Worm (Caenorhabditis elegans) whole organism, L3 larva: Measurements from ENCODE around the gene fbxa-96.

ENCODE experiments used
- R02D3.7 ChIP-seq: fragments of 150-350 bp; optimal IDR thresholded peaks from 2 replicates; lab custom pipeline; 2014; ENCODE audit warnings: missing biosample characterization, missing genetic modification characterization
- ZK546.5 ChIP-seq: sonication (generic microtip); optimal IDR thresholded peaks from 2 replicates; lab custom pipeline; 2017; ENCODE audit warnings: missing biosample characterization, missing genetic modification characterization
- aly-2 ChIP-seq: fragments of 150-350 bp; optimal IDR thresholded peaks from 2 replicates; lab custom pipeline; 2014; ENCODE audit warnings: missing biosample characterization, missing genetic modification characterization
- ama-1 ChIP-seq: fragments of 150-350 bp; optimal IDR thresholded peaks from 2 replicates; lab custom pipeline; 2018
- ceh-16 ChIP-seq: sonication (generic microtip); optimal IDR thresholded peaks from 2 replicates; lab custom pipeline; 2017; ENCODE audit warnings: missing biosample characterization, missing genetic modification characterization
- ceh-28 ChIP-seq: fragments of 150-350 bp; optimal IDR thresholded peaks from 2 replicates; lab custom pipeline; 2014; ENCODE audit warnings: missing biosample characterization, missing genetic modification reagents, missing genetic modification characterization
- ceh-82 ChIP-seq: fragments of 150-350 bp; optimal IDR thresholded peaks from 2 replicates; lab custom pipeline; 2014; ENCODE audit warnings: missing biosample characterization, missing genetic modification characterization
- ceh-9 ChIP-seq: sonication (generic microtip); optimal IDR thresholded peaks from 2 replicates; lab custom pipeline; 2018; ENCODE audit warnings: missing biosample characterization, missing genetic modification characterization
- egl-27 ChIP-seq: sonication (generic microtip); optimal IDR thresholded peaks from 4 replicates; lab custom pipeline; 2017; ENCODE audit warnings: missing biosample characterization, missing genetic modification reagents, missing genetic modification characterization
- elt-1 ChIP-seq: fragments of 150-350 bp; optimal IDR thresholded peaks from 2 replicates; lab custom pipeline; 2014; ENCODE audit warnings: missing biosample characterization, missing genetic modification characterization
- elt-2 ChIP-seq: sonication (generic microtip); optimal IDR thresholded peaks from 2 replicates; lab custom pipeline; 2016; ENCODE audit warnings: missing genetic modification reagents, mild to moderate bottlenecking, missing genetic modification characterization, missing compliant biosample characterization
- elt-3 ChIP-seq, 3 experiments: fragments of 150-350 bp in 1 of 3; sonication (generic microtip) in 2 of 3; optimal IDR thresholded peaks; 2 replicates in 2 of 3; 4 replicates in 1 of 3; lab custom pipeline; 2014 to 2017; ENCODE audit warnings: missing biosample characterization in 3 of 3, missing genetic modification characterization in 3 of 3
- eor-1 ChIP-seq, 2 experiments: fragments of 150-350 bp; optimal IDR thresholded peaks; 2 replicates each; lab custom pipeline; 2014 to 2018; ENCODE audit warnings: missing biosample characterization in 2 of 2, missing genetic modification characterization in 2 of 2
- fkh-10 ChIP-seq: sonication (generic microtip); optimal IDR thresholded peaks from 2 replicates; lab custom pipeline; 2017; ENCODE audit warnings: missing biosample characterization, missing genetic modification reagents, missing genetic modification characterization
- fos-1 ChIP-seq: fragments of 150-350 bp; optimal IDR thresholded peaks from 2 replicates; lab custom pipeline; 2014; ENCODE audit warnings: missing biosample characterization, missing genetic modification characterization
- hmg-11 ChIP-seq: sonication (generic microtip); optimal IDR thresholded peaks from 2 replicates; lab custom pipeline; 2016; ENCODE audit warnings: missing genetic modification characterization, missing compliant biosample characterization
- lin-15B ChIP-seq: fragments of 150-350 bp; optimal IDR thresholded peaks from 2 replicates; lab custom pipeline; 2014; ENCODE audit warnings: missing biosample characterization, missing genetic modification characterization
- lin-39 ChIP-seq: fragments of 150-350 bp; optimal IDR thresholded peaks from 2 replicates; lab custom pipeline; 2018; ENCODE audit warnings: missing biosample characterization, missing genetic modification reagents, missing genetic modification characterization
- lsy-12 ChIP-seq: sonication (generic microtip); optimal IDR thresholded peaks from 2 replicates; lab custom pipeline; 2016; ENCODE audit warnings: mild to moderate bottlenecking, missing genetic modification characterization, missing compliant biosample characterization
- nfya-1 ChIP-seq: sonication (generic microtip); optimal IDR thresholded peaks from 2 replicates; lab custom pipeline; 2017; ENCODE audit warnings: missing genetic modification characterization, mild to moderate bottlenecking, missing compliant biosample characterization, antibody characterized with exemption, moderate library complexity; ENCODE audit not compliant: insufficient read depth
- nhr-11 ChIP-seq: fragments of 150-350 bp; optimal IDR thresholded peaks from 2 replicates; lab custom pipeline; 2014; ENCODE audit warnings: missing biosample characterization, missing genetic modification characterization
- nhr-12 ChIP-seq: fragments of 150-350 bp; optimal IDR thresholded peaks from 2 replicates; lab custom pipeline; 2014; ENCODE audit warnings: missing biosample characterization, missing genetic modification characterization
- nhr-23 ChIP-seq: fragments of 150-350 bp; optimal IDR thresholded peaks from 2 replicates; lab custom pipeline; 2014; ENCODE audit warnings: missing biosample characterization, missing genetic modification reagents, missing genetic modification characterization
- nhr-237 ChIP-seq: fragments of 150-350 bp; optimal IDR thresholded peaks from 2 replicates; lab custom pipeline; 2014; ENCODE audit warnings: missing biosample characterization, missing genetic modification characterization
- nhr-28 ChIP-seq: fragments of 150-350 bp; optimal IDR thresholded peaks from 2 replicates; lab custom pipeline; 2014; ENCODE audit warnings: missing biosample characterization, missing genetic modification characterization
- nhr-43 ChIP-seq: sonication (generic microtip); optimal IDR thresholded peaks from 2 replicates; lab custom pipeline; 2016; ENCODE audit warnings: mild to moderate bottlenecking, missing genetic modification characterization, missing compliant biosample characterization; ENCODE audit not compliant: poor library complexity, severe bottlenecking
- nhr-76 ChIP-seq: fragments of 150-350 bp; sonication (generic microtip); optimal IDR thresholded peaks from 5 replicates; lab custom pipeline; 2014; ENCODE audit warnings: missing biosample characterization, missing genetic modification characterization
- nhr-77 ChIP-seq: fragments of 150-350 bp; optimal IDR thresholded peaks from 2 replicates; lab custom pipeline; 2014; ENCODE audit warnings: missing biosample characterization, missing genetic modification characterization
- pha-4 ChIP-seq: fragments of 150-350 bp; optimal IDR thresholded peaks from 2 replicates; lab custom pipeline; 2014; ENCODE audit warnings: missing biosample characterization, missing genetic modification reagents, missing genetic modification characterization
- sea-2 ChIP-seq: fragments of 150-350 bp; sonication (generic microtip); optimal IDR thresholded peaks from 4 replicates; lab custom pipeline; 2014; ENCODE audit warnings: missing biosample characterization, missing genetic modification reagents, missing genetic modification characterization
- skn-1 ChIP-seq: fragments of 150-350 bp; optimal IDR thresholded peaks from 2 replicates; lab custom pipeline; 2014; ENCODE audit warnings: missing biosample characterization, missing genetic modification characterization
- tbx-2 ChIP-seq: sonication (generic microtip); optimal IDR thresholded peaks from 2 replicates; lab custom pipeline; 2016; ENCODE audit warnings: mild to moderate bottlenecking, missing genetic modification characterization, missing compliant biosample characterization
- zag-1 ChIP-seq: fragments of 150-350 bp; optimal IDR thresholded peaks from 2 replicates; lab custom pipeline; 2014; ENCODE audit warnings: missing biosample characterization, missing genetic modification characterization
- ztf-4 ChIP-seq: fragments of 150-350 bp; optimal IDR thresholded peaks from 2 replicates; lab custom pipeline; 2014; ENCODE audit warnings: missing biosample characterization, missing genetic modification characterization

Gene fbxa-96

ce11 chrX:15053223-15053933, 6.8 kb downstream of the fbxa-96 start, which contains the start of gene H03G16.1:
H03G16.1 (plus strand) TSS chrX:15053883.
- TF ChIP-seq ceh-82 (tag; lab: Kevin White, UChicago) (no peak), nfya-1 (tag; lab: Kevin White, UChicago) (no peak), fkh-10 (GFP tag; lab: Kevin White, UChicago) (no peak), ceh-9 (tag; lab: Kevin White, UChicago) (no peak), lsy-12 (no peak), pha-4 (tag; lab: Kevin White, UChicago) (no peak), nhr-12 (no peak), nhr-23 (tag; lab: Kevin White, UChicago) (no peak), zag-1 (tag; lab: Kevin White, UChicago) (no peak)

ce11 chrX:15052385-15052784, 7.8 kb downstream of the fbxa-96 start, which contains the start of gene H03G16.6:
H03G16.6 (plus strand) TSS chrX:15052685.
- TF ChIP-seq nhr-28 (tag; lab: Kevin White, UChicago) = no peak
- no peak for TF ChIP-seq lin-15B (tag; lab: Kevin White, UChicago)
- TF ChIP-seq ceh-28 (tag; lab: Kevin White, UChicago) = no peak
- TF ChIP-seq eor-1 (tag; optimal IDR thresholded peaks at IDR 0.05; lab: Kevin White, UChicago) = no peak
- TF ChIP-seq fos-1 (tag; lab: Kevin White, UChicago) = no peak
- TF ChIP-seq ztf-4 (tag; lab: Kevin White, UChicago) = no peak
- no peak for TF ChIP-seq ZK546.5 (tag; lab: Kevin White, UChicago)
- no peak for TF ChIP-seq ceh-9 (tag; lab: Kevin White, UChicago)
- no peak for TF ChIP-seq aly-2 (tag; lab: Kevin White, UChicago)
- no peak for TF ChIP-seq nhr-11 (tag; lab: Kevin White, UChicago)
- TF ChIP-seq lin-39 (tag; lab: Kevin White, UChicago) = no peak
- no peak for TF ChIP-seq sea-2
- no peak for TF ChIP-seq hmg-11 (tag; lab: Kevin White, UChicago)
- no peak for TF ChIP-seq elt-1 (tag; lab: Kevin White, UChicago)
- TF ChIP-seq tbx-2 (tag; lab: Kevin White, UChicago) = no peak
- TF ChIP-seq nhr-77 = no peak
- TF ChIP-seq nhr-76 (tag; lab: Kevin White, UChicago) = no peak
- TF ChIP-seq egl-27 (tag; lab: Kevin White, UChicago) = no peak
- no peak for TF ChIP-seq zag-1 (tag; lab: Kevin White, UChicago)
- no peak for TF ChIP-seq R02D3.7 (tag; lab: Kevin White, UChicago)

ce11 chrX:15050006-15050405, 10.2 kb downstream of the fbxa-96 start:
- TF ChIP-seq elt-2 (tag; lab: Kevin White, UChicago) (peak; percentile 4), ZK546.5 (tag; lab: Kevin White, UChicago) (no peak), pha-4 (tag; lab: Kevin White, UChicago) (peak; percentile 58)

- TF ChIP-seq ceh-16 (no peak), zag-1 (tag; lab: Kevin White, UChicago) (no peak), lsy-12 (no peak), nhr-237 (tag; lab: Kevin White, UChicago) (no peak), eor-1 (tag; optimal IDR thresholded peaks at IDR 0.05; lab: Kevin White, UChicago) (no peak), skn-1 (no peak), nhr-11 (tag; lab: Kevin White, UChicago) (no peak), nhr-12 (no peak), ama-1 (lab: Kevin White, UChicago) (no peak), tbx-2 (tag; lab: Kevin White, UChicago) (no peak), lin-39 (tag; lab: Kevin White, UChicago) (no peak), elt-3 (tag; optimal IDR thresholded peaks at IDR 0.05; lab: Kevin White, UChicago) (no peak), aly-2 (tag; lab: Kevin White, UChicago) (no peak), nhr-43 (tag; lab: Kevin White, UChicago) (no peak)
Measured at ce11 chrX:15047541-15047940, 12.7 kb downstream of the fbxa-96 start.
